Fruit fly (Drosophila melanogaster) whole organism, embryonic: ENCODE measurements around the gene Schip1.

ENCODE experiments used
- Atf-2 ChIP-seq: fragments of 200-800 bp; sonication (Bioruptor generic); optimal IDR thresholded peaks from 2 replicates; lab custom pipeline; 2016; ENCODE audit warnings: missing biosample characterization, missing genetic modification characterization
- CG11696 ChIP-seq: fragments of 200-800 bp; sonication (Bioruptor generic); IDR thresholded peaks from 2 replicates; pipeline ENCODE4 v1.3.6; 2022; ENCODE audit warnings: missing biosample characterization, missing genetic modification characterization
- CG12104 ChIP-seq: fragments of 200-800 bp; sonication (Bioruptor generic); optimal IDR thresholded peaks from 3 replicates; lab custom pipeline; 2016; ENCODE audit warnings: missing biosample characterization, missing genetic modification characterization
- CG14667 ChIP-seq: fragments of 200-800 bp; sonication (Bioruptor generic); IDR thresholded peaks from 2 replicates; pipeline ENCODE4 v1.3.6; 2022; ENCODE audit warnings: missing biosample characterization, missing genetic modification characterization
- CG14965 ChIP-seq: fragments of 200-800 bp; sonication (Bioruptor generic); optimal IDR thresholded peaks from 2 replicates; lab custom pipeline; 2016; ENCODE audit warnings: missing biosample characterization, missing genetic modification characterization, borderline replicate concordance
- CG16815 ChIP-seq: fragments of 200-800 bp; sonication (Bioruptor generic); optimal IDR thresholded peaks from 3 replicates; lab custom pipeline; 2017; ENCODE audit warnings: missing biosample characterization, mild to moderate bottlenecking, missing genetic modification characterization
- CG17328 ChIP-seq: fragments of 200-800 bp; sonication (Bioruptor generic); IDR thresholded peaks from 2 replicates; pipeline ENCODE4 v1.3.6; 2022; ENCODE audit warnings: missing biosample characterization, missing genetic modification characterization
- CG18619 ChIP-seq: fragments of 200-800 bp; sonication (Bioruptor generic); optimal IDR thresholded peaks from 3 replicates; lab custom pipeline; 2017; ENCODE audit warnings: missing biosample characterization, mild to moderate bottlenecking, missing genetic modification characterization
- CG30431 ChIP-seq: fragments of 200-800 bp; sonication (Bioruptor generic); optimal IDR thresholded peaks from 2 replicates; lab custom pipeline; 2017; ENCODE audit warnings: missing biosample characterization, missing genetic modification characterization
- CG32767 ChIP-seq: fragments of 200-800 bp; sonication (Bioruptor generic); IDR thresholded peaks from 2 replicates; pipeline ENCODE4 v1.3.6; 2022; ENCODE audit warnings: missing biosample characterization, missing genetic modification characterization
- CG33557 ChIP-seq: fragments of 200-800 bp; sonication (Bioruptor generic); optimal IDR thresholded peaks from 2 replicates; lab custom pipeline; 2019; ENCODE audit warnings: missing biosample characterization, mild to moderate bottlenecking, missing genetic modification characterization, moderate library complexity
- CG3407 ChIP-seq: fragments of 200-800 bp; sonication (Bioruptor generic); optimal IDR thresholded peaks from 2 replicates; lab custom pipeline; 2018; ENCODE audit warnings: missing biosample characterization, mild to moderate bottlenecking, missing genetic modification characterization
- CG3995 ChIP-seq: fragments of 200-800 bp; sonication (Bioruptor generic); optimal IDR thresholded peaks from 3 replicates; lab custom pipeline; 2016; ENCODE audit warnings: missing biosample characterization, missing genetic modification characterization
- CG4854 ChIP-seq: fragments of 200-800 bp; sonication (Bioruptor generic); optimal IDR thresholded peaks from 2 replicates; lab custom pipeline; 2016; ENCODE audit warnings: missing biosample characterization, missing genetic modification characterization, inconsistent platforms
- CG6683 ChIP-seq: fragments of 200-800 bp; sonication (Bioruptor generic); optimal IDR thresholded peaks from 2 replicates; lab custom pipeline; 2017; ENCODE audit warnings: missing biosample characterization, mild to moderate bottlenecking, missing genetic modification characterization, missing genetic modification reagents
- CG7745 ChIP-seq: fragments of 200-800 bp; sonication (Bioruptor generic); optimal IDR thresholded peaks from 2 replicates; lab custom pipeline; 2018; ENCODE audit warnings: missing biosample characterization, mild to moderate bottlenecking, missing genetic modification characterization, moderate library complexity
- CoRest ChIP-seq: fragments of 200-800 bp; sonication (Bioruptor generic); optimal IDR thresholded peaks from 3 replicates; lab custom pipeline; 2018; ENCODE audit warnings: missing biosample characterization, mild to moderate bottlenecking, missing genetic modification characterization, moderate library complexity
- D ChIP-seq, 2 experiments: fragments of 200-800 bp in 1 of 2; fragments of >200 bp in 1 of 2; sonication (Bioruptor generic) in 1 of 2; optimal IDR thresholded peaks; 2 replicates in 1 of 2; 3 replicates in 1 of 2; lab custom pipeline; 2017; ENCODE audit warnings: mild to moderate bottlenecking in 1 of 2, missing biosample characterization in 1 of 2, missing genetic modification characterization in 1 of 2, missing genetic modification reagents in 1 of 2
- Deaf1 ChIP-seq: fragments of 200-800 bp; optimal IDR thresholded peaks from 3 replicates; lab custom pipeline; 2019; ENCODE audit warnings: missing biosample characterization, mild to moderate bottlenecking, missing genetic modification characterization, moderate library complexity
- Dip2 ChIP-seq: fragments of 200-800 bp; sonication (Bioruptor generic); IDR thresholded peaks from 2 replicates; pipeline ENCODE4 v1.3.6; 2022; ENCODE audit warnings: missing biosample characterization, missing genetic modification characterization
- Ets65A ChIP-seq: fragments of 200-800 bp; sonication (Bioruptor generic); peaks from one replicate; lab custom pipeline; 2016; ENCODE audit warnings: missing biosample characterization, missing genetic modification characterization
- Fer1 ChIP-seq: fragments of 200-800 bp; sonication (Bioruptor generic); optimal IDR thresholded peaks from 2 replicates; lab custom pipeline; 2017; ENCODE audit warnings: missing biosample characterization, mild to moderate bottlenecking, missing genetic modification characterization
- Hey ChIP-seq: fragments of 200-800 bp; sonication (Bioruptor generic); optimal IDR thresholded peaks from 3 replicates; lab custom pipeline; 2018; ENCODE audit warnings: missing biosample characterization, mild to moderate bottlenecking, missing genetic modification characterization
- Hr51 ChIP-seq, 2 experiments: fragments of 200-800 bp; sonication (Bioruptor generic); optimal IDR thresholded peaks; 2 replicates in 1 of 2; 3 replicates in 1 of 2; lab custom pipeline; 2016 to 2018; ENCODE audit warnings: missing biosample characterization in 2 of 2, missing genetic modification characterization in 2 of 2, mild to moderate bottlenecking in 1 of 2, moderate library complexity in 1 of 2
- Hsf ChIP-seq: fragments of 200-800 bp; sonication (Bioruptor generic); optimal IDR thresholded peaks from 3 replicates; lab custom pipeline; 2016; ENCODE audit warnings: missing biosample characterization, missing genetic modification characterization
- Mad ChIP-seq: fragments of 200-800 bp; sonication (Bioruptor generic); optimal IDR thresholded peaks from 2 replicates; lab custom pipeline; 2016; ENCODE audit warnings: missing biosample characterization, missing genetic modification characterization
- Mrtf ChIP-seq: fragments of 200-800 bp; sonication (Bioruptor generic); IDR thresholded peaks from 3 replicates; pipeline ENCODE4 v1.3.6; 2022; ENCODE audit warnings: missing biosample characterization, missing genetic modification characterization
- NC2α ChIP-seq: fragments of 200-800 bp; sonication (Bioruptor generic); optimal IDR thresholded peaks from 2 replicates; lab custom pipeline; 2016; ENCODE audit warnings: missing biosample characterization, missing genetic modification characterization
- Neu2 ChIP-seq: fragments of 200-800 bp; sonication (Bioruptor generic); optimal IDR thresholded peaks from 3 replicates; lab custom pipeline; 2016; ENCODE audit warnings: missing biosample characterization, missing genetic modification characterization, borderline replicate concordance
- Optix ChIP-seq: fragments of 200-800 bp; sonication (Bioruptor generic); IDR thresholded peaks from 3 replicates; pipeline ENCODE4 v1.3.6; 2022; ENCODE audit warnings: missing biosample characterization, missing genetic modification characterization
- Side ChIP-seq: fragments of 200-800 bp; sonication (Bioruptor generic); optimal IDR thresholded peaks from 2 replicates; lab custom pipeline; 2016; ENCODE audit warnings: missing biosample characterization, missing genetic modification characterization
- Sin3A ChIP-seq: fragments of >200 bp; optimal IDR thresholded peaks from 2 replicates; lab custom pipeline; 2018
- Six4 ChIP-seq: fragments of 200-800 bp; sonication (Bioruptor generic); optimal IDR thresholded peaks from 2 replicates; lab custom pipeline; 2016; ENCODE audit warnings: missing biosample characterization, missing genetic modification characterization
- aop ChIP-seq: fragments of 200-800 bp; sonication (Bioruptor generic); IDR thresholded peaks from 2 replicates; pipeline ENCODE4 v1.3.6; 2022; ENCODE audit warnings: missing biosample characterization, missing genetic modification characterization
- cas ChIP-seq: fragments of 200-800 bp; sonication (Bioruptor generic); IDR thresholded peaks from 2 replicates; pipeline ENCODE4 v1.3.6; 2022; ENCODE audit warnings: missing biosample characterization, missing genetic modification characterization
- chm ChIP-seq: fragments of 200-800 bp; sonication (Bioruptor generic); IDR thresholded peaks from 2 replicates; pipeline ENCODE4 v1.3.6; 2022; ENCODE audit warnings: missing biosample characterization, missing genetic modification characterization
- dimm ChIP-seq: fragments of 200-800 bp; sonication (Bioruptor generic); IDR thresholded peaks from 2 replicates; pipeline ENCODE4 v1.3.6; 2022; ENCODE audit warnings: missing biosample characterization, missing genetic modification characterization
- fd64A ChIP-seq: fragments of 200-800 bp; sonication (Bioruptor generic); optimal IDR thresholded peaks from 3 replicates; lab custom pipeline; 2018; ENCODE audit warnings: missing biosample characterization, mild to moderate bottlenecking, missing genetic modification characterization
- gsb ChIP-seq: fragments of 200-800 bp; sonication (Bioruptor generic); IDR thresholded peaks from 2 replicates; pipeline ENCODE4 v1.3.6; 2022; ENCODE audit warnings: missing biosample characterization, missing genetic modification characterization
- hbn ChIP-seq: fragments of 200-800 bp; sonication (Bioruptor generic); IDR thresholded peaks from 2 replicates; pipeline ENCODE4 v1.3.6; 2022; ENCODE audit warnings: missing biosample characterization, missing genetic modification characterization; ENCODE audit not compliant: partially characterized antibody
- inv ChIP-seq: fragments of 200-800 bp; sonication (Bioruptor generic); IDR thresholded peaks from 2 replicates; pipeline ENCODE4 v1.3.6; 2022; ENCODE audit warnings: missing biosample characterization, missing genetic modification characterization; ENCODE audit not compliant: partially characterized antibody
- lab ChIP-seq: fragments of 200-800 bp; sonication (Bioruptor generic); optimal IDR thresholded peaks from 3 replicates; lab custom pipeline; 2017; ENCODE audit warnings: missing biosample characterization, missing genetic modification characterization, mild to moderate bottlenecking, moderate library complexity, missing genetic modification reagents
- lilli ChIP-seq: fragments of 200-800 bp; sonication (Bioruptor generic); optimal IDR thresholded peaks from 3 replicates; lab custom pipeline; 2016; ENCODE audit warnings: missing biosample characterization, missing genetic modification characterization
- odd ChIP-seq: fragments of 200-800 bp; sonication (Bioruptor generic); optimal IDR thresholded peaks from 2 replicates; lab custom pipeline; 2017; ENCODE audit warnings: missing biosample characterization, mild to moderate bottlenecking, missing genetic modification characterization
- pros ChIP-seq: fragments of 200-800 bp; sonication (Bioruptor generic); optimal IDR thresholded peaks from 3 replicates; lab custom pipeline; 2019; ENCODE audit warnings: missing biosample characterization, mild to moderate bottlenecking, missing genetic modification characterization, moderate library complexity
- salm ChIP-seq: fragments of 200-800 bp; sonication (Bioruptor generic); optimal IDR thresholded peaks from 2 replicates; lab custom pipeline; 2018; ENCODE audit warnings: missing biosample characterization, mild to moderate bottlenecking, missing genetic modification characterization
- sens ChIP-seq: fragments of 200-800 bp; sonication (Bioruptor generic); peaks from one replicate; lab custom pipeline; 2016; ENCODE audit warnings: missing biosample characterization, missing genetic modification characterization
- seq ChIP-seq: fragments of 200-800 bp; sonication (Bioruptor generic); IDR thresholded peaks from 2 replicates; pipeline ENCODE4 v1.3.6; 2022; ENCODE audit warnings: missing biosample characterization, missing genetic modification characterization
- tap ChIP-seq: fragments of 200-800 bp; optimal IDR thresholded peaks from 3 replicates; lab custom pipeline; 2019; ENCODE audit warnings: missing biosample characterization, mild to moderate bottlenecking, missing genetic modification characterization, moderate library complexity
- tgo ChIP-seq: fragments of 200-800 bp; sonication (Bioruptor generic); IDR thresholded peaks from 3 replicates; pipeline ENCODE4 v1.3.6; 2022; ENCODE audit warnings: missing biosample characterization, missing genetic modification characterization
- unc-4 ChIP-seq: fragments of 200-800 bp; sonication (Bioruptor generic); IDR thresholded peaks from 2 replicates; pipeline ENCODE4 v1.3.6; 2022; ENCODE audit warnings: missing biosample characterization, missing genetic modification characterization; ENCODE audit not compliant: partially characterized antibody

The Schip1 gene

DNA sequence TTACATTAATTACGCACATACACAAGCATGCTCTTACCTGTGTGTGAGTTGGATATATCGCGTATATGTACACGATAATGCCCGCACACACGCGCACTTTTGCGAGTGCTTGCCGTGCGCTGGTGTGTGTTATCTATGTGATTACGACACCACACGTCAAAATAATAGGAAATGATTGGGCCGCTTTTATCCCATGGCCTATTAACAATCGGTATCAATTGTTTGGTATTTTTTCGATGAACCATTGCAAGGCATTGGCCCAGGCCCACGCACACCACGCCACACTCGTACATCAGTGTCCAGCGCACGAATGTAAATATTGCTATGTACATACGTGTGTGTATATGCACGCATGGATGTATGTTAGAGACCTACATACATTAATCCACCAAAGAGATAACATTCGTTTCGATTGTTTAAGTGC lies 4.0 kb upstream of the Schip1 start (continued):
- TF ChIP-seq CG14965 (GFP tag; lab: Kevin White, UChicago) (no peak), CG30431 (GFP tag; lab: Kevin White, UChicago) (no peak), Mad (GFP tag; lab: Kevin White, UChicago) (no peak), Fer1 (GFP tag; lab: Kevin White, UChicago) (peak; percentile 85), lilli (GFP tag; lab: Kevin White, UChicago) (peak; percentile 51), tgo (GFP tag; lab: Robert Waterston, UW) (no peak; the same call in 2 of the 3 replicates), Hr51 (GFP tag; optimal IDR thresholded peaks at IDR 0.05; lab: Kevin White, UChicago) (peak in 1 of 2 experiments; percentile 40), seq (GFP tag; lab: Robert Waterston, UW) (no peak), pros (GFP tag; lab: Kevin White, UChicago) (peak; percentile 74), CG16815 (GFP tag; lab: Kevin White, UChicago) (no peak), unc-4 (GFP tag; lab: Robert Waterston, UW) (peak; percentile 67), CG6683 (peak; percentile 50), cas (GFP tag; lab: Robert Waterston, UW) (no peak), odd (GFP tag; lab: Kevin White, UChicago) (peak; percentile 67), CG32767 (peak; percentile 59; the same call in 1 of the 2 replicates), CG17328 (GFP tag; lab: Robert Waterston, UW) (peak; percentile 53), NC2α (GFP tag; lab: Kevin White, UChicago) (no peak), aop (no peak), Atf-2 (GFP tag; lab: Kevin White, UChicago) (peak; percentile 41), dimm (no peak), Optix (GFP tag; lab: Robert Waterston, UW) (no peak), CG4854 (peak; percentile 32), D (optimal IDR thresholded peaks at IDR 0.05; lab: Kevin White, UChicago) (peak; percentile 92), D (GFP tag; optimal IDR thresholded peaks at IDR 0.05; lab: Kevin White, UChicago) (peak; percentile 31), lab (GFP tag; lab: Kevin White, UChicago) (peak; percentile 93), hbn (peak; percentile 61), inv (GFP tag; lab: Robert Waterston, UW) (no peak), Side (GFP tag; lab: Kevin White, UChicago) (peak; percentile 67), Mrtf (GFP tag; lab: Robert Waterston, UW) (no peak), fd64A (GFP tag; lab: Kevin White, UChicago) (no peak), Ets65A (GFP tag; lab: Kevin White, UChicago) (no peak), CG11696 (peak; percentile 97), Neu2 (no peak), CG14667 (GFP tag; lab: Robert Waterston, UW) (no peak), Hsf (GFP tag; lab: Kevin White, UChicago) (peak; percentile 44), CG7745 (tag; lab: Kevin White, UChicago) (peak; percentile 66), chm (GFP tag; lab: Robert Waterston, UW) (no peak; the same call in 1 of the 2 replicates), CoRest (tag; lab: Kevin White, UChicago) (peak; percentile 10), CG18619 (GFP tag; lab: Kevin White, UChicago) (peak; percentile 17), sens (GFP tag; lab: Kevin White, UChicago) (peak; percentile 91), Six4 (peak; percentile 48), Hey (tag; lab: Kevin White, UChicago) (no peak), tap (tag; lab: Kevin White, UChicago) (peak; percentile 34), Dip2 (GFP tag; lab: Robert Waterston, UW) (no peak), Sin3A (lab: Kevin White, UChicago) (no peak), CG3407 (GFP tag; lab: Kevin White, UChicago) (peak; percentile 60), salm (tag; lab: Kevin White, UChicago) (peak; percentile 73), gsb (GFP tag; lab: Robert Waterston, UW) (no peak), CG12104 (no peak), CG33557 (GFP tag; lab: Kevin White, UChicago) (peak; percentile 76), Deaf1 (peak; percentile 40), CG3995 (GFP tag; lab: Kevin White, UChicago) (peak; percentile 13)
